Fruit fly (Drosophila melanogaster) whole organism, wandering third instar larva: Measurements from ENCODE around the gene CG16762.

Source experiments
- Jra ChIP-seq: sonication (Bioruptor generic); optimal IDR thresholded peaks from 2 replicates; lab custom pipeline; 2016; ENCODE audit warnings: missing biosample characterization, missing genetic modification characterization
- sage ChIP-seq: fragments of 200-800 bp; sonication (Bioruptor generic); optimal IDR thresholded peaks from 2 replicates; lab custom pipeline; 2016; ENCODE audit warnings: missing biosample characterization, mild to moderate bottlenecking, missing genetic modification characterization

dm6 chr3L:2475564-2476260, at the start of gene CG16762:
- no peak for TF ChIP-seq sage (GFP tag; lab: Kevin White, UChicago)
- TF ChIP-seq Jra (GFP tag; lab: Kevin White, UChicago): peak; percentile 31
